Fruit fly (Drosophila melanogaster): Measurements from ENCODE around the gene Pp4-19C.

Gene Pp4-19C

dm6 chrX:20393580-20393979 lies 30.2 kb downstream of the Pp4-19C start, which contains the start of gene Syx16:
TSS of gene Syx16 (minus strand) at chrX:20393751.
- no peak for TF ChIP-seq Myc (optimal IDR thresholded peaks at IDR 0.05)
- TF ChIP-seq Sin3A (optimal IDR thresholded peaks at IDR 0.05), result no peak
- TF ChIP-seq psq (optimal IDR thresholded peaks at IDR 0.05), result no peak
- no peak for TF ChIP-seq h (optimal IDR thresholded peaks at IDR 0.05)
- TF ChIP-seq insv (optimal IDR thresholded peaks at IDR 0.05), result no peak
- no peak for TF ChIP-seq ttk (optimal IDR thresholded peaks at IDR 0.05)

dm6 chrX:20391230-20391629 lies 32.6 kb downstream of the Pp4-19C start:
- TF ChIP-seq Myc (optimal IDR thresholded peaks at IDR 0.05) (no peak), ttk (optimal IDR thresholded peaks at IDR 0.05) (no peak), Sin3A (optimal IDR thresholded peaks at IDR 0.05) (no peak), psq (optimal IDR thresholded peaks at IDR 0.05) (no peak), h (optimal IDR thresholded peaks at IDR 0.05) (no peak), insv (optimal IDR thresholded peaks at IDR 0.05) (no peak)

- TF ChIP-seq ttk (optimal IDR thresholded peaks at IDR 0.05), result no peak
These were observed 33.1 kb downstream of the Pp4-19C start, which contains the start of gene jb for dm6 chrX:20390706-20391105. TSS of gene jb (minus strand) at chrX:20390806.

- no peak for TF ChIP-seq ttk (optimal IDR thresholded peaks at IDR 0.05)
- no peak for TF ChIP-seq h (optimal IDR thresholded peaks at IDR 0.05)
- no peak for TF ChIP-seq Sin3A (optimal IDR thresholded peaks at IDR 0.05)
- TF ChIP-seq insv (optimal IDR thresholded peaks at IDR 0.05), result no peak
- TF ChIP-seq Myc (optimal IDR thresholded peaks at IDR 0.05), result no peak
- TF ChIP-seq psq (optimal IDR thresholded peaks at IDR 0.05), result no peak
These were observed 34.2 kb downstream of the Pp4-19C start for dm6 chrX:20389633-20390032.

dm6 chrX:20385865-20386264 lies 37.9 kb downstream of the Pp4-19C start:
- TF ChIP-seq Myc (optimal IDR thresholded peaks at IDR 0.05), result no peak
- no peak for TF ChIP-seq h (optimal IDR thresholded peaks at IDR 0.05)
- no peak for TF ChIP-seq insv (optimal IDR thresholded peaks at IDR 0.05)
- no peak for TF ChIP-seq psq (optimal IDR thresholded peaks at IDR 0.05)
- TF ChIP-seq ttk (optimal IDR thresholded peaks at IDR 0.05), result no peak
- TF ChIP-seq Sin3A (optimal IDR thresholded peaks at IDR 0.05), result no peak

- TF ChIP-seq h (optimal IDR thresholded peaks at IDR 0.05), result no peak
- TF ChIP-seq Sin3A (optimal IDR thresholded peaks at IDR 0.05), result no peak
- no peak for TF ChIP-seq insv (optimal IDR thresholded peaks at IDR 0.05)
- no peak for TF ChIP-seq ttk (optimal IDR thresholded peaks at IDR 0.05)
- no peak for TF ChIP-seq Myc (optimal IDR thresholded peaks at IDR 0.05)
- TF ChIP-seq psq (optimal IDR thresholded peaks at IDR 0.05), result no peak
These were observed 47.4 kb downstream of the Pp4-19C start, which contains the start of gene CG12679 for dm6 chrX:20376422-20376821. TSS of gene CG12679 (minus strand) at chrX:20376522.
